Worm (Caenorhabditis elegans) whole organism, early embryonic: Measurements from ENCODE around the gene actl-1.

Experiments used
- B0310.2 ChIP-seq: sonication (generic microtip); optimal IDR thresholded peaks from 2 replicates; lab custom pipeline; 2016; ENCODE audit warnings: mild to moderate bottlenecking, missing genetic modification characterization, missing compliant biosample characterization
- F13C5.2 ChIP-seq: sonication (generic microtip); optimal IDR thresholded peaks from 2 replicates; lab custom pipeline; 2017; ENCODE audit warnings: mild to moderate bottlenecking, missing genetic modification characterization, inconsistent platforms, missing compliant biosample characterization
- aly-1 ChIP-seq: sonication (generic microtip); optimal IDR thresholded peaks from 2 replicates; lab custom pipeline; 2016; ENCODE audit warnings: missing genetic modification characterization, missing compliant biosample characterization
- ama-1 ChIP-seq: fragments of 150-350 bp; optimal IDR thresholded peaks from 2 replicates; lab custom pipeline; 2014
- ceh-13 ChIP-seq: fragments of 200-800 bp; sonication (Bioruptor generic); optimal IDR thresholded peaks from 2 replicates; lab custom pipeline; 2018; ENCODE audit warnings: mild to moderate bottlenecking, missing genetic modification characterization, missing compliant biosample characterization
- ceh-36 ChIP-seq: sonication (generic microtip); optimal IDR thresholded peaks from 2 replicates; lab custom pipeline; 2016; ENCODE audit warnings: missing genetic modification characterization, inconsistent platforms, missing compliant biosample characterization
- ets-7 ChIP-seq: sonication (generic microtip); optimal IDR thresholded peaks from 2 replicates; lab custom pipeline; 2016; ENCODE audit warnings: missing genotype, missing genetic modification characterization, missing compliant biosample characterization
- flt-1 ChIP-seq: fragments of 200-800 bp; sonication (Bioruptor generic); IDR thresholded peaks from 2 replicates; pipeline ENCODE4 v1.3.6; 2022; ENCODE audit warnings: missing genetic modification characterization, missing compliant biosample characterization
- hmbx-1 ChIP-seq: sonication (generic microtip); optimal IDR thresholded peaks from 2 replicates; lab custom pipeline; 2016; ENCODE audit warnings: mild to moderate bottlenecking, missing genetic modification characterization, missing compliant biosample characterization
- hmg-4 ChIP-seq: fragments of 200-800 bp; sonication (Bioruptor generic); optimal IDR thresholded peaks from 2 replicates; lab custom pipeline; 2018; ENCODE audit warnings: mild to moderate bottlenecking, missing genetic modification characterization, missing compliant biosample characterization
- hnd-1 ChIP-seq: sonication (generic microtip); optimal IDR thresholded peaks from 2 replicates; lab custom pipeline; 2016; ENCODE audit warnings: missing genetic modification characterization, missing compliant biosample characterization
- pes-1 ChIP-seq: fragments of 200-800 bp; sonication (Bioruptor generic); IDR thresholded peaks from 2 replicates; pipeline ENCODE4 v1.3.6; 2022; ENCODE audit warnings: missing genetic modification reagents, missing genetic modification characterization, missing compliant biosample characterization
- scrt-1 ChIP-seq: fragments of 200-800 bp; sonication (Bioruptor generic); IDR thresholded peaks from 2 replicates; pipeline ENCODE4 v1.3.6; 2022; ENCODE audit warnings: missing genetic modification characterization, missing compliant biosample characterization
- tbx-11 ChIP-seq: fragments of 200-800 bp; sonication (Bioruptor generic); IDR thresholded peaks from 2 replicates; pipeline ENCODE4 v1.3.6; 2022; ENCODE audit warnings: missing genetic modification characterization, missing compliant biosample characterization
- tbx-37 ChIP-seq: fragments of 200-800 bp; sonication (Bioruptor generic); conservative IDR thresholded peaks from 2 replicates; pipeline ENCODE4 v1.3.6; 2022; ENCODE audit warnings: missing genetic modification reagents, missing genetic modification characterization, missing compliant biosample characterization
- tra-4 ChIP-seq: sonication (generic microtip); optimal IDR thresholded peaks from 2 replicates; lab custom pipeline; 2017; ENCODE audit warnings: missing genetic modification characterization, missing compliant biosample characterization

The actl-1 gene

DNA sequence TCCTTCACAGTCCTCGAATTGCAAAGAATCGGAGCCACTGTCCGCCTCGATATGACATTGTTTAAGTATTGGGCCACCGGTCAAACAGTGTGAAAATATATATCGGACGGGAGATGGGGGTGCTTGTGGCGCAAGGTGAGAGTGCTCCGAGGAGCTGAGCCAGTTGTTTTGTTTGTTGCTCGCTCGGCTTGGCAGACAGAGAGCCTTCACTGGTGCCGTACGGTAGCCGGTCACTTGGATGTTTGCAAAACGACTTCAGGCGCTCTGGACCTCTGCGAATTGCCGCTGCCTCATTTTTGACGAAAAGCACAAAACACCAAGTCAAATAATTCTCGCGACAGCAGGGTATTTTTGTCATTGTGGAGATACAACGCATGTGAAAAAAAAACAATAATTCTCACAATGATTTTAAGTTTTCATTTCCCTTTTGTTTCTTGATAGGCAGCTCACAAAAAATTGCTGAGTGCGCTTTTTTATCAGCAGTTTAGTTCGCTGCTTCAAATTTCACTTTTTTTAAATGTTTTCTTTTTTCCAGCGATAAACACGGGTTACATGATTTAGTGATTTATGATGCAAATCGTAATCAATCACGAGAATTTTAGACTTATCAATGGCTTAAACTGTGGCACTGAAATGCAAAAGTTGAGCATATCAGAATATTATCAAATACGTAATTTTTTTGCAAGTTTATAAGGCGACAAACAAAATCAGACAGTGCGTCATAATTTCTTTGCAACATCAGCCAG is 17.6 kb upstream of the actl-1 start:
- TF ChIP-seq hmg-4 (GFP tag; lab: Kevin White, UChicago), result no peak
- TF ChIP-seq scrt-1 (GFP tag; lab: Robert Waterston, UW), result no peak
- no peak for TF ChIP-seq ets-7
- no peak for TF ChIP-seq tbx-11
- TF ChIP-seq tbx-37 (GFP tag; lab: Robert Waterston, UW), result no peak
- no peak for TF ChIP-seq aly-1 (tag; lab: Kevin White, UChicago)
- no peak for TF ChIP-seq ceh-36 (tag; lab: Kevin White, UChicago)
- no peak for TF ChIP-seq ama-1
- no peak for TF ChIP-seq hmbx-1 (tag; lab: Kevin White, UChicago)
- no peak for TF ChIP-seq F13C5.2 (tag; lab: Kevin White, UChicago)
- TF ChIP-seq hnd-1 (tag; lab: Kevin White, UChicago), result no peak

- no peak for TF ChIP-seq tbx-37 (GFP tag; lab: Robert Waterston, UW)
- no peak for TF ChIP-seq ets-7
- no peak for TF ChIP-seq tra-4 (tag; lab: Kevin White, UChicago)
These were observed 15.6 kb upstream of the actl-1 start for ce11 chrX:6515267-6515666.

- no peak for TF ChIP-seq tra-4 (tag; lab: Kevin White, UChicago)
- no peak for TF ChIP-seq hmg-4 (GFP tag; lab: Kevin White, UChicago)
- no peak for TF ChIP-seq F13C5.2 (tag; lab: Kevin White, UChicago)
- TF ChIP-seq aly-1 (tag; lab: Kevin White, UChicago), result no peak
- TF ChIP-seq tbx-11, result no peak
- no peak for TF ChIP-seq hnd-1 (tag; lab: Kevin White, UChicago)
- no peak for TF ChIP-seq flt-1 (GFP tag; lab: Robert Waterston, UW)
- TF ChIP-seq ceh-36 (tag; lab: Kevin White, UChicago), result no peak
- TF ChIP-seq ceh-13 (GFP tag; lab: Kevin White, UChicago), result no peak
- no peak for TF ChIP-seq scrt-1 (GFP tag; lab: Robert Waterston, UW)
- no peak for TF ChIP-seq B0310.2 (tag; lab: Kevin White, UChicago)
- TF ChIP-seq pes-1 (GFP tag; lab: Robert Waterston, UW), result no peak
These were observed 14.8 kb upstream of the actl-1 start for ce11 chrX:6514466-6514865.

ce11 chrX:6511985-6512384 is 12.3 kb upstream of the actl-1 start, which contains the start of gene ttr-35:
ttr-35 (plus strand) TSS chrX:6512285.
- TF ChIP-seq hnd-1 (tag; lab: Kevin White, UChicago) (no peak), flt-1 (GFP tag; lab: Robert Waterston, UW) (no peak), ceh-13 (GFP tag; lab: Kevin White, UChicago) (no peak), aly-1 (tag; lab: Kevin White, UChicago) (no peak), hmbx-1 (tag; lab: Kevin White, UChicago) (no peak), scrt-1 (GFP tag; lab: Robert Waterston, UW) (no peak)

DNA sequence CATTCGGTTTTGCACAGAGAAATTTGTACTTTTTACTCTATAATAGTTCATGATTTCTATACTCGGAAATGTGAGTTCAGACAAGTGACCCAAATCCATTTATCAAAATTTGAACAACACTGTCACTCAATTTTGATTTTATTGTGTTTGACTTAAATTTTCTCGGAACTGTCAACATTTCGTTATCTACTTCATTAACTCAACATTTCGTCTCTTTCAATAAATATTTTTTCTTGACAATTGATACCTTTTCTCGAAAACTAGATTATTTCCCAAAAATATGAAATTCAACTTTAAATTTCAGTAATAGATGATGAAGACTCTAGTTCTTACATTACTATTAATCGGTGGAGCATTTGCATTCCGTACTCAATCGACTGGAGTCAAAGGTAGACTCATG is 11.0 kb upstream of the actl-1 start, which contains the start of gene ttr-36:
TSS of gene ttr-36 (plus strand) at position 301 of the 400 bp plus-strand sequence.
- TF ChIP-seq B0310.2 (tag; lab: Kevin White, UChicago), result no peak

- no peak for TF ChIP-seq ama-1
These were observed 10.2 kb upstream of the actl-1 start for ce11 chrX:6509813-6510212.

DNA sequence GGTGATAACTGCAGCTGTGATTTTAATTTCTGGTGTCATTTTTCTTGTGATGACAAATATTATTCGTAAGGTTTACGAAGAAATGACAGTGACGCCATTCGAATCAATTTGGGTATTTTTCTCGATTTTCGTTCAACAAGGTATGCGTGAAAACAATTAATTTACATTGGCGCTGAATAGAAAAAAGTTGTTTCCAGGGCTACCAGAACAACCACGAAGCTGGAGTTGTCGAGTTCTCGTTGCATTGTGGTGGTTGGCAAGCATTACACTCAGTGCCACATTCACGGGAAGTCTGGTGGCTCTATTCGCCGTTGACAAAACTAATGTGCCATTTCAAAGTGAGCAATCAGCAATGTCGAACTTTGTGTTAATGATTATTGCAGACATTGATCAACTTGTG is 8.1 kb upstream of the actl-1 start:
- no peak for TF ChIP-seq tra-4 (tag; lab: Kevin White, UChicago)

DNA sequence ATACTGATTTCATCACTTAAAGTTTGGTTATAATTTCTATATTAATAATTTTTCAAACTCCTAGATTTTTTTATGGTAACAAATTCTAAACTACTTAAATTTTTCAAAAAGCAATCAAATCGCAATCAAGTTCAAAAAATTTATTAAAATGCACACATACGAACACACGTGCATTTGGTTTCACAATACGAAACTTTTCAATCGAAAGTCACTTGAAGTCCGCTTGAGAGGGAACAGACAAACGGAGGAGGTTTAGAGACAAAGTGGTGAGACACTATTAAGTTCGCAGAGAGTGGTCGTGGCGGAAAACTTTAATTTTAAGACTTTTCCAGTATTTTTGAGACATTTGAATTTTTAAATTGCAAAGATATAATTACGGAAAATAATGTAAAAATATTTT is 6.0 kb upstream of the actl-1 start, which contains the start of gene glr-8:
TSS of gene glr-8 (plus strand) at position 319 of the 400 bp plus-strand sequence.
- no peak for TF ChIP-seq hmbx-1 (tag; lab: Kevin White, UChicago)
- no peak for TF ChIP-seq ets-7
- no peak for TF ChIP-seq B0310.2 (tag; lab: Kevin White, UChicago)
- TF ChIP-seq scrt-1 (GFP tag; lab: Robert Waterston, UW), result no peak
- TF ChIP-seq tra-4 (tag; lab: Kevin White, UChicago), result no peak
- no peak for TF ChIP-seq ceh-36 (tag; lab: Kevin White, UChicago)
- TF ChIP-seq aly-1 (tag; lab: Kevin White, UChicago), result no peak
- no peak for TF ChIP-seq flt-1 (GFP tag; lab: Robert Waterston, UW)

- TF ChIP-seq tbx-37 (GFP tag; lab: Robert Waterston, UW) (no peak), F13C5.2 (tag; lab: Kevin White, UChicago) (peak; percentile 5), hnd-1 (tag; lab: Kevin White, UChicago) (no peak)
These were observed 5.4 kb upstream of the actl-1 start, which contains the start of gene cdf-1 for ce11 chrX:6505008-6505407. cdf-1 (minus strand) TSS chrX:6505143.
